Worm (Caenorhabditis elegans): ENCODE measurements around the gene rol-6.

The rol-6 gene

DNA sequence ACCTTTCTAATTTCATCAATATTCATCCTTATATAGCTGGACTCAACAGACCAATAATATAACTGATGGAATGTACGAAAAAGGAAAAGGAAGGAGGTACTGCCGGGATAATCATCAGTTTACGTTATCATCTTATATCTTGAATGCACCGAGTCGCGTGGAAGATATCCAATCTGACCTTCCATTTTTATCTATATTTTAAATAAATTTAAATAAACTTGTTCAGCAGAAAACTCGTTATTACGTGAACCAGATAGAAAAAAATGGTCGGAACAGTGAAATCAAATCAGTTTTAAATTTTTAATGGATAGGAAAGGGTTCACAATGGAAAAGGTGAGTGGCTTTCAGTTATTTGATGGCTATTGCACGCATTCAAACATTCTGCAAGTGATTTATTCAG is 34.0 kb downstream of the rol-6 start, which contains the start of gene pah-1:
pah-1 (minus strand) TSS at position 101 of the 400 bp plus-strand sequence.
- no peak for TF ChIP-seq ceh-83 (GFP tag; optimal IDR thresholded peaks at IDR 0.05)
- no peak for TF ChIP-seq ham-2 (GFP tag; optimal IDR thresholded peaks at IDR 0.05)
- no peak for TF ChIP-seq nhr-76 (tag; optimal IDR thresholded peaks at IDR 0.05)
- TF ChIP-seq snpc-4 (tag; optimal IDR thresholded peaks at IDR 0.05), result no peak
- no peak for TF ChIP-seq unc-120 (tag; optimal IDR thresholded peaks at IDR 0.05; ENCODE audit: poor library complexity, severe bottlenecking)
- no peak for TF ChIP-seq hlh-1 (tag; optimal IDR thresholded peaks at IDR 0.05)
- TF ChIP-seq ces-1 (GFP tag; optimal IDR thresholded peaks at IDR 0.05), result no peak
- no peak for TF ChIP-seq ceh-39 (tag; optimal IDR thresholded peaks at IDR 0.05)

ce11 chrII:8769375-8769774 is 36.5 kb downstream of the rol-6 start:
- no peak for TF ChIP-seq sem-2 (GFP tag; optimal IDR thresholded peaks at IDR 0.05)
- TF ChIP-seq ces-1 (GFP tag; optimal IDR thresholded peaks at IDR 0.05), result peak; percentile 2
- TF ChIP-seq bed-3 (GFP tag; optimal IDR thresholded peaks at IDR 0.05), result no peak
- TF ChIP-seq pha-4 (tag; optimal IDR thresholded peaks at IDR 0.05), result no peak
- no peak for TF ChIP-seq ceh-39 (tag; optimal IDR thresholded peaks at IDR 0.05)
- TF ChIP-seq elt-3 (tag; optimal IDR thresholded peaks at IDR 0.05), result no peak
- no peak for TF ChIP-seq tbx-8 (GFP tag; optimal IDR thresholded peaks at IDR 0.05)
- peak; percentile 84 for TF ChIP-seq unc-120 (tag; optimal IDR thresholded peaks at IDR 0.05; ENCODE audit: poor library complexity, severe bottlenecking)
- TF ChIP-seq drap-1 (GFP tag; optimal IDR thresholded peaks at IDR 0.05), result no peak
- TF ChIP-seq ztf-11 (tag; optimal IDR thresholded peaks at IDR 0.05), result no peak
- TF ChIP-seq ceh-83 (GFP tag; optimal IDR thresholded peaks at IDR 0.05), result no peak
- TF ChIP-seq elt-1 (tag; optimal IDR thresholded peaks at IDR 0.05; ENCODE audit: borderline replicate concordance, insufficient read depth), result no peak
- no peak for TF ChIP-seq nhr-76 (tag; optimal IDR thresholded peaks at IDR 0.05)
- TF ChIP-seq ceh-43 (GFP tag; optimal IDR thresholded peaks at IDR 0.05), result no peak
- TF ChIP-seq nhr-2 (tag; optimal IDR thresholded peaks at IDR 0.05), result no peak
- no peak for TF ChIP-seq zip-8 (tag; optimal IDR thresholded peaks at IDR 0.05)
- TF ChIP-seq hlh-1 (tag; optimal IDR thresholded peaks at IDR 0.05), result peak; percentile 15
- no peak for TF ChIP-seq mab-5 (tag; optimal IDR thresholded peaks at IDR 0.05)
- TF ChIP-seq lsy-2 (tag; optimal IDR thresholded peaks at IDR 0.05), result peak; percentile 1

- TF ChIP-seq snpc-4 (tag; optimal IDR thresholded peaks at IDR 0.05), result no peak
- TF ChIP-seq pha-4 (tag; optimal IDR thresholded peaks at IDR 0.05), result no peak
- no peak for TF ChIP-seq elt-3 (tag; optimal IDR thresholded peaks at IDR 0.05)
- TF ChIP-seq zip-8 (tag; optimal IDR thresholded peaks at IDR 0.05), result no peak
- no peak for TF ChIP-seq unc-39 (tag; optimal IDR thresholded peaks at IDR 0.05)
- no peak for TF ChIP-seq nhr-76 (tag; optimal IDR thresholded peaks at IDR 0.05)
- TF ChIP-seq mab-5 (tag; optimal IDR thresholded peaks at IDR 0.05), result no peak
- TF ChIP-seq sem-2 (GFP tag; optimal IDR thresholded peaks at IDR 0.05), result no peak
- no peak for TF ChIP-seq cnd-1 (tag; optimal IDR thresholded peaks at IDR 0.05)
- TF ChIP-seq drap-1 (GFP tag; optimal IDR thresholded peaks at IDR 0.05), result no peak
- TF ChIP-seq mep-1 (tag; optimal IDR thresholded peaks at IDR 0.05), result no peak
- TF ChIP-seq nhr-12 (tag; optimal IDR thresholded peaks at IDR 0.05), result no peak
- no peak for TF ChIP-seq unc-62 (GFP tag; optimal IDR thresholded peaks at IDR 0.05)
- TF ChIP-seq nhr-28 (tag; optimal IDR thresholded peaks at IDR 0.05), result no peak
- no peak for TF ChIP-seq lsy-2 (tag; optimal IDR thresholded peaks at IDR 0.05)
Measured at ce11 chrII:8770675-8771074, 37.8 kb downstream of the rol-6 start, which contains the start of gene let-19. Gene let-19, plus strand, starts transcription at chrII:8770975.

- TF ChIP-seq M03D4.4 (tag; optimal IDR thresholded peaks at IDR 0.05) (no peak), drap-1 (GFP tag; optimal IDR thresholded peaks at IDR 0.05) (no peak), lin-32 (GFP tag; optimal IDR thresholded peaks at IDR 0.05) (no peak), ces-1 (GFP tag; optimal IDR thresholded peaks at IDR 0.05) (no peak), nhr-2 (tag; optimal IDR thresholded peaks at IDR 0.05) (no peak)
Measured at ce11 chrII:8776504-8776903, 43.7 kb downstream of the rol-6 start.

- TF ChIP-seq hlh-1 (tag; optimal IDR thresholded peaks at IDR 0.05) (peak; percentile 71), unc-62 (GFP tag; optimal IDR thresholded peaks at IDR 0.05) (peak; percentile 96), ces-1 (GFP tag; optimal IDR thresholded peaks at IDR 0.05) (no peak), bed-3 (GFP tag; optimal IDR thresholded peaks at IDR 0.05) (no peak), elt-3 (tag; optimal IDR thresholded peaks at IDR 0.05) (no peak), blmp-1 (tag; optimal IDR thresholded peaks at IDR 0.05) (no peak), tbx-8 (GFP tag; optimal IDR thresholded peaks at IDR 0.05) (no peak), unc-120 (tag; optimal IDR thresholded peaks at IDR 0.05; ENCODE audit: poor library complexity, severe bottlenecking) (peak; percentile 64), nhr-237 (tag; optimal IDR thresholded peaks at IDR 0.05) (no peak)
Measured at ce11 chrII:8783451-8783967, 50.7 kb downstream of the rol-6 start, which contains the start of gene sgn-1. Gene sgn-1, minus strand, starts transcription at chrII:8783670.
